Worm (Caenorhabditis elegans) whole organism, L4/young adult: ENCODE data around the gene F16G10.9.

Source experiments
- W03F9.2 ChIP-seq: fragments of 150-350 bp; optimal IDR thresholded peaks from 2 replicates; lab custom pipeline; 2014; ENCODE audit warnings: missing biosample characterization, missing genetic modification characterization
- dao-5 ChIP-seq: sonication (generic microtip); optimal IDR thresholded peaks from 2 replicates; lab custom pipeline; 2016; ENCODE audit warnings: missing genotype, missing genetic modification characterization, moderate library complexity, missing compliant biosample characterization
- him-1 ChIP-seq: sonication (generic microtip); optimal IDR thresholded peaks from 2 replicates; lab custom pipeline; 2016; ENCODE audit warnings: missing genotype, missing genetic modification reagents, missing genetic modification characterization, missing compliant biosample characterization

DNA sequence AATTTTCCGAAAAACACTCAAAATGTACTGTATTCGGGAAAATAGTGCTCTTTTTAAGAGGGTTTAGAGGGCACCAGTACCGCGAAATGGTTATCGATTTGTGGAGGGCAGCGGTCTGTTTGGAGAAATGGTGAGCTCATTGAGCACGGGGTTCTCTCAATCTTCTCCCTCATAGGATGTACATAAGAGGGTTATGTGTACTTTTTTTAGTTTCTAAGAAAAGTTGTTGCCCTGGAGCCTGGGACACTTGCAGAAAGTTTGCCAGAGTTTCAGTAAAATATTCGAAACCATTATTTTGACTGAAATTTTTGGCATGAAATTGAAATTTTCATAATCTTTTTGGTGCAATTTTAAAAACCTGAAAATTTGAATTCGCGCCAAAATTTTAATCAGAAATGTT lies 32.8 kb downstream of the F16G10.9 start, which contains the start of gene F43C11.10:
- TF ChIP-seq dao-5 (no peak), W03F9.2 (no peak), him-1 (no peak)
